Worm (Caenorhabditis elegans): Measurements from ENCODE around the gene tag-234.
A peak's percentile ranks its signal among the peaks of the same experiment; 100 is the strongest.

Gene tag-234

DNA sequence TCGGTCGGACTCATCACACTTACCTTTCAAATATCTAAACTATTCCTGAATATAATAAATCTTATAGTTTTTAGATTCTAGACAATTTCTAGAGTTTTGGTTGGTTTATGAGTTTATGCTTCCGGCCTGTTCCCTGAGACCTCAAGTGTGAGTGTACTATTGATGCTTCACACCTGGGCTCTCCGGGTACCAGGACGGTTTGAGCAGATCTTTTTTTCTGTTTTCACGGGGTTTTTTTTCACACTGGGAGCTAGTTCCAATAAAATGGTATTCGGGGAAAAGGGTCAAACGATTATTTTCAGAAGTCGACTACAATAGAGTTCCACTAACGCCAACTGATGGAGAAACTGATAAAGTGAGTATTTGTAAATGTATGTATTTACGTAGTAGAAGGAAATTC lies 38.1 kb downstream of the tag-234 start:
- no peak for TF ChIP-seq M03D4.4 (tag; optimal IDR thresholded peaks at IDR 0.05)
- no peak for TF ChIP-seq unc-62 (GFP tag; optimal IDR thresholded peaks at IDR 0.05)
- no peak for TF ChIP-seq drap-1 (GFP tag; optimal IDR thresholded peaks at IDR 0.05)

- no peak for TF ChIP-seq nhr-76 (tag; optimal IDR thresholded peaks at IDR 0.05)
- TF ChIP-seq zip-8 (tag; optimal IDR thresholded peaks at IDR 0.05): no peak
Measured at ce11 chrII:5904252-5904651, 40.3 kb downstream of the tag-234 start, which contains the start of gene tsp-18. Gene tsp-18 (plus strand): TSS chrII:5904552.

DNA sequence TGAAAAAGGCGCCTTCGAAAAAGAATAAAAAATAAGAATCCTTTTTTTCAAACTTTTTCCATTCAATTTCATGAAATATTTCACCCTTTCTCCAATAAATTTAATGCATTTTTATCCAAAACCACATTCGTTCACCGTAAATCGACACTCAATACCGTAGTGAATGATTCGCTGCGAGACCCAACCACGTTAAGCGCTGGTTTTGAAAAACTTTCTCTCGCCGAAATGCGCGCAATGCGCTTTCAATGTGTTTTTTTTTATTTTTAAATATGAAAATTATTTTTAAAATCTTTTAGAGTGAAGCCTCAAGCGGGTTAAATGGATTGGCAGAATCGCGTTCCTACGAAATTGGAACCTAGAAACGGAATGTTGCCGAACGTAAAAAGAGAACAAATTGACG lies 42.3 kb downstream of the tag-234 start, which contains the start of gene F59G1.8:
TSS of gene F59G1.8 (plus strand) at position 293 of the 400 bp plus-strand sequence.
- TF ChIP-seq lsy-2 (tag; optimal IDR thresholded peaks at IDR 0.05) (peak; percentile 46), ces-1 (GFP tag; optimal IDR thresholded peaks at IDR 0.05) (no peak)

- TF ChIP-seq nhr-12 (tag; optimal IDR thresholded peaks at IDR 0.05) (no peak), unc-62 (GFP tag; optimal IDR thresholded peaks at IDR 0.05) (peak; percentile 3), drap-1 (GFP tag; optimal IDR thresholded peaks at IDR 0.05) (no peak), ces-1 (GFP tag; optimal IDR thresholded peaks at IDR 0.05) (no peak), mep-1 (tag; optimal IDR thresholded peaks at IDR 0.05) (peak; percentile 43), ceh-83 (GFP tag; optimal IDR thresholded peaks at IDR 0.05) (no peak), hlh-1 (tag; optimal IDR thresholded peaks at IDR 0.05) (peak; percentile 23), bed-3 (GFP tag; optimal IDR thresholded peaks at IDR 0.05) (no peak), tbx-8 (GFP tag; optimal IDR thresholded peaks at IDR 0.05) (no peak), unc-39 (tag; optimal IDR thresholded peaks at IDR 0.05) (no peak), unc-120 (tag; optimal IDR thresholded peaks at IDR 0.05; ENCODE audit: poor library complexity, severe bottlenecking) (peak; percentile 35), elt-1 (tag; optimal IDR thresholded peaks at IDR 0.05; ENCODE audit: borderline replicate concordance, insufficient read depth) (no peak), mls-2 (tag; optimal IDR thresholded peaks at IDR 0.05) (no peak), flh-1 (GFP tag; optimal IDR thresholded peaks at IDR 0.05) (no peak), sem-2 (GFP tag; optimal IDR thresholded peaks at IDR 0.05) (no peak), nhr-2 (tag; optimal IDR thresholded peaks at IDR 0.05) (no peak), ztf-11 (tag; optimal IDR thresholded peaks at IDR 0.05) (no peak), mab-5 (tag; optimal IDR thresholded peaks at IDR 0.05) (no peak), lsy-2 (tag; optimal IDR thresholded peaks at IDR 0.05) (no peak), zip-8 (tag; optimal IDR thresholded peaks at IDR 0.05) (no peak)
Measured at ce11 chrII:5907482-5907881, 43.5 kb downstream of the tag-234 start, which contains the start of gene vps-35. Gene vps-35 (plus strand): TSS chrII:5907816.

ce11 chrII:5911274-5911673 lies 47.3 kb downstream of the tag-234 start, which contains the start of gene cgt-3:
Gene cgt-3 (plus strand): TSS chrII:5911324.
- TF ChIP-seq nhr-2 (tag; optimal IDR thresholded peaks at IDR 0.05) (no peak), blmp-1 (tag; optimal IDR thresholded peaks at IDR 0.05) (no peak), elt-3 (tag; optimal IDR thresholded peaks at IDR 0.05) (no peak), unc-62 (GFP tag; optimal IDR thresholded peaks at IDR 0.05) (no peak), unc-120 (tag; optimal IDR thresholded peaks at IDR 0.05; ENCODE audit: poor library complexity, severe bottlenecking) (no peak), ceh-43 (GFP tag; optimal IDR thresholded peaks at IDR 0.05) (no peak), mab-5 (tag; optimal IDR thresholded peaks at IDR 0.05) (no peak), unc-39 (tag; optimal IDR thresholded peaks at IDR 0.05) (no peak), ham-2 (GFP tag; optimal IDR thresholded peaks at IDR 0.05) (no peak), ces-1 (GFP tag; optimal IDR thresholded peaks at IDR 0.05) (no peak), M03D4.4 (tag; optimal IDR thresholded peaks at IDR 0.05) (no peak), nhr-237 (tag; optimal IDR thresholded peaks at IDR 0.05) (no peak), lin-32 (GFP tag; optimal IDR thresholded peaks at IDR 0.05) (no peak), pha-4 (tag; optimal IDR thresholded peaks at IDR 0.05) (no peak), ceh-83 (GFP tag; optimal IDR thresholded peaks at IDR 0.05) (no peak), nhr-76 (tag; optimal IDR thresholded peaks at IDR 0.05) (no peak), mep-1 (tag; optimal IDR thresholded peaks at IDR 0.05) (no peak)

DNA sequence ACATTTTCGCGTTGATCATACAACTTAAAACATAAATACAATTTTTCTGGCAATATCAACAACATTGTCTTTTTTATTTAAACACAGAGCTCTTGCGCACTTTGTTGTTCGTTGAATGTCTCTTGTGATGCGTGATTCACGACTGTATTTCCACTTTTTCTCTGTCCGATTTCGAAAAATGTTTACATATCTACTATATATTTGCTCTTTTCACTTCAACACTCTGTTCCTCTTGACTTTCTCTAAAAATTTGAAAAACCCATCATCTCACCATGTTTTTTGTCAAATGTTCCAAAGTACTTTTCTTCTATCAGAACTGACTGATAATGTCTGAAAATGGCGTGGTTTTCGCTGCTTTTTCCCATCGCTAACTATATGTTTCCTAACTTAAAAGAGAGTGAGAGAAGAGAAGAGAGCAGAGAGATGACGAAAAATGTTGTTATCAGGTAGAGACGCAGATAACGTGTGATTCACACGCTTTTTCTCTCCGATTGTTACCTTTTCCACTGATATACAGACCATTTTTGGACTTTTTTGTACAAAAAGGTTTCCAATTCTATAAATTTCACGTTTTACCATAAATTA lies 48.0 kb downstream of the tag-234 start:
- TF ChIP-seq nhr-28 (tag; optimal IDR thresholded peaks at IDR 0.05) (no peak), cnd-1 (tag; optimal IDR thresholded peaks at IDR 0.05) (no peak), lin-32 (GFP tag; optimal IDR thresholded peaks at IDR 0.05) (no peak), unc-120 (tag; optimal IDR thresholded peaks at IDR 0.05; ENCODE audit: poor library complexity, severe bottlenecking) (peak; percentile 15), ceh-43 (GFP tag; optimal IDR thresholded peaks at IDR 0.05) (no peak)

Measured in whole organism, mixed stage, embryonic.